Fruit fly (Drosophila melanogaster) whole organism, prepupa: ENCODE data around the gene Aatf.
A peak's percentile ranks its signal among the peaks of the same experiment; 100 is the strongest.

Experiments
- Blimp-1 ChIP-seq: fragments of 200-800 bp; sonication (Bioruptor generic); optimal IDR thresholded peaks from 3 replicates; lab custom pipeline; 2017; ENCODE audit warnings: missing biosample characterization, missing genetic modification characterization, mild to moderate bottlenecking, moderate library complexity, missing genetic modification reagents
- CG10669 ChIP-seq: fragments of 200-800 bp; sonication (Bioruptor generic); optimal IDR thresholded peaks from 3 replicates; lab custom pipeline; 2018; ENCODE audit warnings: missing biosample characterization, mild to moderate bottlenecking, missing genetic modification characterization, moderate library complexity
- CG11294 ChIP-seq: fragments of 200-800 bp; sonication (Bioruptor generic); IDR thresholded peaks from 2 replicates; pipeline ENCODE4 v1.3.6; 2022; ENCODE audit warnings: missing biosample characterization, missing genetic modification characterization
- CG11762 ChIP-seq: fragments of 200-800 bp; sonication (Bioruptor generic); optimal IDR thresholded peaks from 3 replicates; lab custom pipeline; 2016; ENCODE audit warnings: missing biosample characterization, missing genetic modification characterization; ENCODE audit not compliant: insufficient read depth
- CG11902 ChIP-seq: fragments of 200-800 bp; sonication (Bioruptor generic); optimal IDR thresholded peaks from 3 replicates; lab custom pipeline; 2016; ENCODE audit warnings: missing biosample characterization, missing genetic modification characterization
- CG15336 ChIP-seq: fragments of 200-800 bp; sonication (Bioruptor generic); IDR thresholded peaks from 2 replicates; pipeline ENCODE4 v1.3.6; 2022; ENCODE audit warnings: missing biosample characterization, missing genetic modification characterization
- CG1621 ChIP-seq: fragments of 200-800 bp; sonication (Bioruptor generic); optimal IDR thresholded peaks from 3 replicates; lab custom pipeline; 2018; ENCODE audit warnings: missing biosample characterization, mild to moderate bottlenecking, missing genetic modification characterization
- CG16779 ChIP-seq: fragments of 200-800 bp; sonication (Bioruptor generic); optimal IDR thresholded peaks from 3 replicates; lab custom pipeline; 2017; ENCODE audit warnings: missing biosample characterization, mild to moderate bottlenecking, missing genetic modification characterization
- CG3032 ChIP-seq: fragments of 200-800 bp; optimal IDR thresholded peaks from 2 replicates; lab custom pipeline; 2019; ENCODE audit warnings: missing biosample characterization, mild to moderate bottlenecking, missing genetic modification characterization, moderate library complexity
- CG31627 ChIP-seq: fragments of 200-800 bp; sonication (Bioruptor generic); optimal IDR thresholded peaks from 3 replicates; lab custom pipeline; 2016; ENCODE audit warnings: missing biosample characterization, missing genetic modification characterization
- CG32006 ChIP-seq: fragments of 200-800 bp; sonication (Bioruptor generic); optimal IDR thresholded peaks from 3 replicates; lab custom pipeline; 2017; ENCODE audit warnings: missing biosample characterization, mild to moderate bottlenecking, missing genetic modification characterization
- CG34406 ChIP-seq: fragments of 200-800 bp; sonication (Bioruptor generic); optimal IDR thresholded peaks from 3 replicates; lab custom pipeline; 2016; ENCODE audit warnings: missing biosample characterization, missing genetic modification characterization
- CG3919 ChIP-seq: fragments of 200-800 bp; sonication (Bioruptor generic); optimal IDR thresholded peaks from 3 replicates; lab custom pipeline; 2016; ENCODE audit warnings: missing biosample characterization, missing genetic modification characterization
- CG4318 ChIP-seq: fragments of 200-800 bp; sonication (Bioruptor generic); optimal IDR thresholded peaks from 3 replicates; lab custom pipeline; 2017; ENCODE audit warnings: missing biosample characterization, mild to moderate bottlenecking, missing genetic modification characterization
- CG6163 ChIP-seq: fragments of 200-800 bp; sonication (Bioruptor generic); IDR thresholded peaks from 3 replicates; pipeline ENCODE4 v1.3.6; 2022; ENCODE audit warnings: missing biosample characterization, missing genetic modification characterization
- CG6276 ChIP-seq: fragments of 200-800 bp; sonication (Bioruptor generic); optimal IDR thresholded peaks from 2 replicates; lab custom pipeline; 2017; ENCODE audit warnings: missing biosample characterization, mild to moderate bottlenecking, missing genetic modification characterization
- CG6792 ChIP-seq: fragments of 200-800 bp; sonication (Bioruptor generic); optimal IDR thresholded peaks from 3 replicates; lab custom pipeline; 2016; ENCODE audit warnings: missing biosample characterization, missing genetic modification characterization
- CG6808 ChIP-seq: fragments of 200-800 bp; sonication (Bioruptor generic); optimal IDR thresholded peaks from 3 replicates; lab custom pipeline; 2017; ENCODE audit warnings: missing biosample characterization, missing genetic modification characterization, mild to moderate bottlenecking, moderate library complexity, missing genetic modification reagents
- CG6854 ChIP-seq: fragments of 200-800 bp; sonication (Bioruptor generic); optimal IDR thresholded peaks from 2 replicates; lab custom pipeline; 2017; ENCODE audit warnings: missing biosample characterization, mild to moderate bottlenecking, missing genetic modification characterization
- CG7368 ChIP-seq: fragments of 200-800 bp; sonication (Bioruptor generic); optimal IDR thresholded peaks from 3 replicates; lab custom pipeline; 2016; ENCODE audit warnings: missing biosample characterization, missing genetic modification characterization
- CG8119 ChIP-seq: fragments of 200-800 bp; sonication (Bioruptor generic); IDR thresholded peaks from 3 replicates; pipeline ENCODE4 v1.3.6; 2022; ENCODE audit warnings: missing biosample characterization, missing genetic modification characterization
- CG8319 ChIP-seq: fragments of 200-800 bp; sonication (Bioruptor generic); optimal IDR thresholded peaks from 3 replicates; lab custom pipeline; 2016; ENCODE audit warnings: missing biosample characterization, missing genetic modification characterization
- CG8632 ChIP-seq: fragments of 200-800 bp; sonication (Bioruptor generic); optimal IDR thresholded peaks from 3 replicates; lab custom pipeline; 2016; ENCODE audit warnings: missing biosample characterization, missing genetic modification characterization
- CG9139 ChIP-seq: fragments of 200-800 bp; sonication (Bioruptor generic); optimal IDR thresholded peaks from 3 replicates; lab custom pipeline; 2017; ENCODE audit warnings: missing biosample characterization, mild to moderate bottlenecking, missing genetic modification characterization
- Eip75B ChIP-seq: fragments of 200-800 bp; sonication (Bioruptor generic); optimal IDR thresholded peaks from 3 replicates; lab custom pipeline; 2016; ENCODE audit warnings: missing biosample characterization, missing genetic modification characterization
- Eip78C ChIP-seq: fragments of 200-800 bp; sonication (Bioruptor generic); peaks from one replicate; lab custom pipeline; 2016; ENCODE audit warnings: missing biosample characterization, missing genetic modification characterization
- Ets21C ChIP-seq: fragments of 200-800 bp; sonication (Bioruptor generic); optimal IDR thresholded peaks from 3 replicates; lab custom pipeline; 2016; ENCODE audit warnings: missing biosample characterization, missing genetic modification characterization
- Ets96B ChIP-seq: fragments of 200-800 bp; optimal IDR thresholded peaks from 2 replicates; lab custom pipeline; 2019; ENCODE audit warnings: missing biosample characterization, mild to moderate bottlenecking, missing genetic modification characterization, moderate library complexity
- Gug ChIP-seq: fragments of 200-800 bp; sonication (Bioruptor generic); IDR thresholded peaks from 2 replicates; pipeline ENCODE4 v1.3.6; 2022; ENCODE audit warnings: missing biosample characterization, missing genetic modification characterization
- Hr38 ChIP-seq: sonication (Bioruptor generic); optimal IDR thresholded peaks from 2 replicates; lab custom pipeline; 2016; ENCODE audit warnings: missing biosample characterization, missing genetic modification characterization
- Hr39 ChIP-seq: fragments of 200-800 bp; sonication (Bioruptor generic); optimal IDR thresholded peaks from 2 replicates; lab custom pipeline; 2016; ENCODE audit warnings: missing biosample characterization, missing genetic modification characterization
- Lpt ChIP-seq: fragments of 200-800 bp; sonication (Bioruptor generic); optimal IDR thresholded peaks from 3 replicates; lab custom pipeline; 2016; ENCODE audit warnings: missing biosample characterization, missing genetic modification characterization
- Met ChIP-seq: fragments of 200-800 bp; sonication (Bioruptor generic); optimal IDR thresholded peaks from 3 replicates; lab custom pipeline; 2016; ENCODE audit warnings: missing biosample characterization, missing genetic modification characterization
- OdsH ChIP-seq: fragments of 200-800 bp; sonication (Bioruptor generic); optimal IDR thresholded peaks from 3 replicates; lab custom pipeline; 2016; ENCODE audit warnings: missing biosample characterization, missing genetic modification characterization
- Smox ChIP-seq: fragments of 200-800 bp; sonication (Bioruptor generic); optimal IDR thresholded peaks from 3 replicates; lab custom pipeline; 2016; ENCODE audit warnings: missing biosample characterization, missing genetic modification characterization
- Sox102F ChIP-seq: fragments of 200-800 bp; sonication (Bioruptor generic); optimal IDR thresholded peaks from 2 replicates; lab custom pipeline; 2016; ENCODE audit warnings: missing biosample characterization, mild to moderate bottlenecking, missing genetic modification characterization
- Sox14 ChIP-seq: fragments of 200-800 bp; sonication (Bioruptor generic); optimal IDR thresholded peaks from 3 replicates; lab custom pipeline; 2016; ENCODE audit warnings: missing biosample characterization, missing genetic modification characterization
- Sox15 ChIP-seq: fragments of 200-800 bp; sonication (Bioruptor generic); optimal IDR thresholded peaks from 3 replicates; lab custom pipeline; 2016; ENCODE audit warnings: missing biosample characterization, missing genetic modification characterization
- achi ChIP-seq: fragments of 200-800 bp; sonication (Bioruptor generic); optimal IDR thresholded peaks from 3 replicates; lab custom pipeline; 2016; ENCODE audit warnings: missing biosample characterization, missing genetic modification characterization
- cyc ChIP-seq: fragments of 200-800 bp; sonication (Bioruptor generic); optimal IDR thresholded peaks from 3 replicates; lab custom pipeline; 2016; ENCODE audit warnings: missing biosample characterization, missing genetic modification characterization
- dsx ChIP-seq: fragments of 200-800 bp; optimal IDR thresholded peaks from 3 replicates; lab custom pipeline; 2019; ENCODE audit warnings: missing biosample characterization, mild to moderate bottlenecking, missing genetic modification characterization, moderate library complexity; ENCODE audit not compliant: poor library complexity, severe bottlenecking
- eg ChIP-seq: fragments of 200-800 bp; sonication (Bioruptor generic); IDR thresholded peaks from 3 replicates; pipeline ENCODE4 v1.3.6; 2022; ENCODE audit warnings: missing biosample characterization, missing genetic modification characterization
- esn ChIP-seq: fragments of 200-800 bp; sonication (Bioruptor generic); optimal IDR thresholded peaks from 2 replicates; lab custom pipeline; 2016; ENCODE audit warnings: missing biosample characterization, mild to moderate bottlenecking, missing genetic modification characterization, moderate library complexity
- fd59A ChIP-seq: fragments of 200-800 bp; sonication (Bioruptor generic); optimal IDR thresholded peaks from 2 replicates; lab custom pipeline; 2017; ENCODE audit warnings: missing biosample characterization, mild to moderate bottlenecking, missing genetic modification characterization, missing genetic modification reagents
- fd85E ChIP-seq: fragments of 200-800 bp; sonication (Bioruptor generic); optimal IDR thresholded peaks from 3 replicates; lab custom pipeline; 2016; ENCODE audit warnings: missing biosample characterization, missing genetic modification characterization
- fkh ChIP-seq: fragments of 200-800 bp; sonication (Bioruptor generic); optimal IDR thresholded peaks from 3 replicates; lab custom pipeline; 2017; ENCODE audit warnings: missing biosample characterization, mild to moderate bottlenecking, missing genetic modification characterization, moderate library complexity
- lz ChIP-seq: fragments of 200-800 bp; sonication (Bioruptor generic); optimal IDR thresholded peaks from 3 replicates; lab custom pipeline; 2016; ENCODE audit warnings: missing biosample characterization, missing genetic modification characterization
- net ChIP-seq: fragments of 200-800 bp; sonication (Bioruptor generic); optimal IDR thresholded peaks from 3 replicates; lab custom pipeline; 2016; ENCODE audit warnings: missing biosample characterization, missing genetic modification characterization
- salr ChIP-seq, 2 experiments: fragments of 200-800 bp; sonication (Bioruptor generic); optimal IDR thresholded peaks; 3 replicates each; lab custom pipeline; 2016 to 2018; ENCODE audit warnings: missing biosample characterization in 2 of 2, missing genetic modification characterization in 2 of 2, mild to moderate bottlenecking in 1 of 2
- spab ChIP-seq: fragments of 200-800 bp; sonication (Bioruptor generic); optimal IDR thresholded peaks from 2 replicates; lab custom pipeline; 2017; ENCODE audit warnings: missing biosample characterization, mild to moderate bottlenecking, missing genetic modification characterization, missing genetic modification reagents
- ss ChIP-seq, 2 experiments: fragments of 200-800 bp; sonication (Bioruptor generic); optimal IDR thresholded peaks; 2 replicates in 1 of 2; 3 replicates in 1 of 2; lab custom pipeline; 2017 to 2018; ENCODE audit warnings: mild to moderate bottlenecking in 2 of 2, missing biosample characterization in 2 of 2, missing genetic modification characterization in 2 of 2, moderate library complexity in 1 of 2
- svp ChIP-seq: fragments of 200-800 bp; sonication (Bioruptor generic); peaks from one replicate; lab custom pipeline; 2016; ENCODE audit warnings: missing biosample characterization, missing genetic modification characterization

Aatf gene

dm6 chr2L:6698387-6698786 lies 19.0 kb upstream of the Aatf start:
- TF ChIP-seq CG15336 (GFP tag; lab: Robert Waterston, UW) (peak; percentile 83), CG6276 (GFP tag; lab: Kevin White, UChicago) (peak; percentile 77), CG11902 (peak; percentile 56), CG11294 (peak; percentile 62), CG9139 (GFP tag; lab: Kevin White, UChicago) (no peak), Sox14 (peak; percentile 73), CG7368 (GFP tag; lab: Kevin White, UChicago) (peak; percentile 57), CG8632 (peak; percentile 35), CG4318 (peak; percentile 47), CG8119 (GFP tag; lab: Robert Waterston, UW) (peak; percentile 81), Eip78C (GFP tag; lab: Kevin White, UChicago) (peak; percentile 94), Met (peak; percentile 79), CG3032 (tag; lab: Kevin White, UChicago) (peak; percentile 49), CG31627 (GFP tag; lab: Kevin White, UChicago) (peak; percentile 75), CG32006 (GFP tag; lab: Kevin White, UChicago) (peak; percentile 71), CG10669 (GFP tag; lab: Kevin White, UChicago) (peak; percentile 58), svp (GFP tag; lab: Kevin White, UChicago) (peak; percentile 81), cyc (GFP tag; lab: Kevin White, UChicago) (peak; percentile 74), CG16779 (tag; lab: Kevin White, UChicago) (no peak), lz (peak; percentile 74), Sox15 (GFP tag; lab: Kevin White, UChicago) (peak; percentile 6), fkh (GFP tag; lab: Kevin White, UChicago) (no peak), Hr38 (GFP tag; lab: Kevin White, UChicago) (no peak), Smox (GFP tag; lab: Kevin White, UChicago) (peak; percentile 73), achi (peak; percentile 65), ss (GFP tag; optimal IDR thresholded peaks at IDR 0.05; lab: Kevin White, UChicago) (peak in 1 of 2 experiments; percentile 16), esn (GFP tag; lab: Kevin White, UChicago) (peak; percentile 79), fd59A (GFP tag; lab: Kevin White, UChicago) (peak; percentile 21), salr (GFP tag; optimal IDR thresholded peaks at IDR 0.05; lab: Kevin White, UChicago) (peak in 1 of 2 experiments; percentile 49), CG8319 (peak; percentile 40), dsx (GFP tag; lab: Kevin White, UChicago) (peak; percentile 45), Hr39 (peak; percentile 77), Ets21C (GFP tag; lab: Kevin White, UChicago) (peak; percentile 69), CG6163 (peak; percentile 88), Gug (peak; percentile 75), Blimp-1 (peak; percentile 26), CG34406 (GFP tag; lab: Kevin White, UChicago) (peak; percentile 69), eg (GFP tag; lab: Robert Waterston, UW) (peak; percentile 91), Lpt (GFP tag; lab: Kevin White, UChicago) (peak; percentile 68), Sox102F (peak; percentile 63), CG3919 (GFP tag; lab: Kevin White, UChicago) (peak; percentile 77), Eip75B (GFP tag; lab: Kevin White, UChicago) (peak; percentile 68), OdsH (GFP tag; lab: Kevin White, UChicago) (peak; percentile 81), spab (peak; percentile 50), CG6792 (GFP tag; lab: Kevin White, UChicago) (peak; percentile 51), CG11762 (GFP tag; lab: Kevin White, UChicago) (peak; percentile 48), Ets96B (tag; lab: Kevin White, UChicago) (peak; percentile 67), CG1621 (tag; lab: Kevin White, UChicago) (peak; percentile 45), fd85E (GFP tag; lab: Kevin White, UChicago) (no peak), CG6808 (GFP tag; lab: Kevin White, UChicago) (peak; percentile 16), net (peak; percentile 57), CG6854 (GFP tag; lab: Kevin White, UChicago) (peak; percentile 44)
